Fruit fly (Drosophila melanogaster) whole organism: ENCODE results near the gene CG32453.

Source experiments
- Dll ChIP-seq: fragments of >200 bp; optimal IDR thresholded peaks from 2 replicates; lab custom pipeline; 2017
- EcR ChIP-seq, 2 experiments: fragments of >200 bp; optimal IDR thresholded peaks; 2 replicates each; lab custom pipeline; 2017; ENCODE audit warnings: missing biosample characterization in 2 of 2, missing genetic modification characterization in 2 of 2, missing genetic modification reagents in 2 of 2
- pan ChIP-seq: fragments of >200 bp; optimal IDR thresholded peaks from 2 replicates; lab custom pipeline; 2017
- psq ChIP-seq: fragments of >200 bp; optimal IDR thresholded peaks from 2 replicates; lab custom pipeline; 2017
- usp ChIP-seq: fragments of >200 bp; optimal IDR thresholded peaks from 2 replicates; lab custom pipeline; 2017; ENCODE audit warnings: missing biosample characterization, missing genetic modification characterization, mixed read lengths

dm6 chr3L:22671699-22672276 is 25.2 kb upstream of the CG32453 start:
- TF ChIP-seq psq (lab: Kevin White, UChicago) (no peak), pan (lab: Kevin White, UChicago) (no peak), usp (GFP tag; lab: Kevin White, UChicago) (no peak), EcR (GFP tag; optimal IDR thresholded peaks at IDR 0.05; lab: Kevin White, UChicago) (no peak), Dll (lab: Kevin White, UChicago) (no peak)
